Fruit fly (Drosophila melanogaster) whole organism, embryonic: Measurements from ENCODE around the gene Nf-YC.

ENCODE experiments used
- ATbp ChIP-seq: fragments of 200-800 bp; sonication (Bioruptor generic); optimal IDR thresholded peaks from 2 replicates; lab custom pipeline; 2017; ENCODE audit warnings: missing biosample characterization, mild to moderate bottlenecking, missing genetic modification characterization, missing genetic modification reagents
- Ada2b ChIP-seq: fragments of 200-800 bp; sonication (Bioruptor generic); IDR thresholded peaks from 2 replicates; pipeline ENCODE4 v1.3.6; 2022; ENCODE audit warnings: missing biosample characterization, missing genetic modification characterization
- Bdp1 ChIP-seq: fragments of 200-800 bp; sonication (Bioruptor generic); optimal IDR thresholded peaks from 3 replicates; lab custom pipeline; 2016; ENCODE audit warnings: missing biosample characterization, missing genetic modification characterization
- C15 ChIP-seq: fragments of 200-800 bp; sonication (Bioruptor generic); IDR thresholded peaks from 3 replicates; pipeline ENCODE4 v1.3.6; 2022; ENCODE audit warnings: missing biosample characterization, missing genetic modification characterization
- CG10654 ChIP-seq: fragments of 200-800 bp; sonication (Bioruptor generic); optimal IDR thresholded peaks from 2 replicates; lab custom pipeline; 2016; ENCODE audit warnings: missing biosample characterization, missing genetic modification characterization
- CG11085 ChIP-seq: fragments of 200-800 bp; sonication (Bioruptor generic); IDR thresholded peaks from 2 replicates; pipeline ENCODE4 v1.3.6; 2022; ENCODE audit warnings: missing biosample characterization, missing genetic modification characterization
- CG11696 ChIP-seq: fragments of 200-800 bp; sonication (Bioruptor generic); IDR thresholded peaks from 2 replicates; pipeline ENCODE4 v1.3.6; 2022; ENCODE audit warnings: missing biosample characterization, missing genetic modification characterization
- CG13624 ChIP-seq: fragments of 200-800 bp; sonication (Bioruptor generic); optimal IDR thresholded peaks from 2 replicates; lab custom pipeline; 2016; ENCODE audit warnings: missing biosample characterization, missing genetic modification characterization
- CG13894 ChIP-seq: fragments of 200-800 bp; sonication (Bioruptor generic); optimal IDR thresholded peaks from 3 replicates; lab custom pipeline; 2018; ENCODE audit warnings: missing biosample characterization, mild to moderate bottlenecking, missing genetic modification characterization, moderate library complexity
- CG14667 ChIP-seq: fragments of 200-800 bp; sonication (Bioruptor generic); IDR thresholded peaks from 2 replicates; pipeline ENCODE4 v1.3.6; 2022; ENCODE audit warnings: missing biosample characterization, missing genetic modification characterization
- CG14710 ChIP-seq: fragments of 200-800 bp; sonication (Bioruptor generic); optimal IDR thresholded peaks from 3 replicates; lab custom pipeline; 2019; ENCODE audit warnings: missing biosample characterization, mild to moderate bottlenecking, missing genetic modification characterization, moderate library complexity
- CG15696 ChIP-seq: fragments of 200-800 bp; sonication (Bioruptor generic); optimal IDR thresholded peaks from 2 replicates; lab custom pipeline; 2019; ENCODE audit warnings: missing biosample characterization, mild to moderate bottlenecking, missing genetic modification characterization, moderate library complexity
- CG1602 ChIP-seq: fragments of 200-800 bp; sonication (Bioruptor generic); optimal IDR thresholded peaks from 3 replicates; lab custom pipeline; 2016; ENCODE audit warnings: missing biosample characterization, missing genetic modification characterization
- CG1647 ChIP-seq: fragments of 200-800 bp; sonication (Bioruptor generic); optimal IDR thresholded peaks from 3 replicates; lab custom pipeline; 2016; ENCODE audit warnings: missing biosample characterization, missing genetic modification characterization
- CG17186 ChIP-seq: fragments of 200-800 bp; sonication (Bioruptor generic); optimal IDR thresholded peaks from 3 replicates; lab custom pipeline; 2017; ENCODE audit warnings: missing biosample characterization, missing genetic modification reagents, missing genetic modification characterization
- CG17802 ChIP-seq: fragments of 200-800 bp; sonication (Bioruptor generic); optimal IDR thresholded peaks from 2 replicates; lab custom pipeline; 2018; ENCODE audit warnings: missing biosample characterization, mild to moderate bottlenecking, missing genetic modification characterization, moderate library complexity
- CG2202 ChIP-seq: fragments of 200-800 bp; sonication (Bioruptor generic); optimal IDR thresholded peaks from 2 replicates; lab custom pipeline; 2018; ENCODE audit warnings: missing biosample characterization, mild to moderate bottlenecking, missing genetic modification characterization
- CG6813 ChIP-seq: fragments of 200-800 bp; sonication (Bioruptor generic); optimal IDR thresholded peaks from 2 replicates; lab custom pipeline; 2017; ENCODE audit warnings: missing biosample characterization, missing genetic modification characterization, mild to moderate bottlenecking, moderate library complexity, missing genetic modification reagents
- CG6854 ChIP-seq: fragments of 200-800 bp; sonication (Bioruptor generic); optimal IDR thresholded peaks from 3 replicates; lab custom pipeline; 2017; ENCODE audit warnings: missing biosample characterization, mild to moderate bottlenecking, missing genetic modification characterization
- CG7839 ChIP-seq: fragments of 200-800 bp; sonication (Bioruptor generic); optimal IDR thresholded peaks from 3 replicates; lab custom pipeline; 2018; ENCODE audit warnings: missing biosample characterization, mild to moderate bottlenecking, missing genetic modification characterization, moderate library complexity
- CG8359 ChIP-seq: fragments of 200-800 bp; sonication (Bioruptor generic); optimal IDR thresholded peaks from 2 replicates; lab custom pipeline; 2017; ENCODE audit warnings: missing biosample characterization, mild to moderate bottlenecking, missing genetic modification characterization, borderline replicate concordance
- CG9215 ChIP-seq: fragments of 200-800 bp; sonication (Bioruptor generic); IDR thresholded peaks from 2 replicates; pipeline ENCODE4 v1.3.6; 2022; ENCODE audit warnings: missing biosample characterization, missing genetic modification characterization
- CG9437 ChIP-seq: fragments of 200-800 bp; sonication (Bioruptor generic); optimal IDR thresholded peaks from 2 replicates; lab custom pipeline; 2018; ENCODE audit warnings: missing biosample characterization, mild to moderate bottlenecking, missing genetic modification characterization
- CG9797 ChIP-seq: fragments of 200-800 bp; sonication (Bioruptor generic); optimal IDR thresholded peaks from 3 replicates; lab custom pipeline; 2018; ENCODE audit warnings: missing biosample characterization, mild to moderate bottlenecking, missing genetic modification characterization
- D19A ChIP-seq: fragments of 200-800 bp; optimal IDR thresholded peaks from 3 replicates; lab custom pipeline; 2019; ENCODE audit warnings: missing biosample characterization, mild to moderate bottlenecking, missing genetic modification characterization, moderate library complexity
- E2f2 ChIP-seq: fragments of 200-800 bp; sonication (Bioruptor generic); IDR thresholded peaks from 2 replicates; pipeline ENCODE4 v1.3.6; 2022; ENCODE audit warnings: missing biosample characterization, missing genetic modification characterization
- Eip74EF ChIP-seq, 2 experiments: fragments of 200-800 bp in 1 of 2; fragments of >200 bp in 1 of 2; sonication (Bioruptor generic) in 1 of 2; optimal IDR thresholded peaks; 2 replicates each; lab custom pipeline; 2017 to 2019; ENCODE audit warnings: missing biosample characterization in 2 of 2, missing genetic modification characterization in 2 of 2, mild to moderate bottlenecking in 1 of 2, moderate library complexity in 1 of 2
- Med ChIP-seq: fragments of 200-800 bp; sonication (Bioruptor generic); peaks from one replicate; lab custom pipeline; 2016; ENCODE audit warnings: missing biosample characterization, missing genetic modification characterization, mild to moderate bottlenecking, inconsistent platforms, moderate library complexity
- Mes4 ChIP-seq: fragments of 200-800 bp; sonication (Bioruptor generic); optimal IDR thresholded peaks from 2 replicates; lab custom pipeline; 2016; ENCODE audit warnings: missing biosample characterization, missing genetic modification characterization
- Scr ChIP-seq: fragments of 200-800 bp; sonication (Bioruptor generic); IDR thresholded peaks from 2 replicates; pipeline ENCODE4 v1.3.6; 2022; ENCODE audit warnings: missing biosample characterization, missing genetic modification characterization; ENCODE audit not compliant: partially characterized antibody
- abd-A ChIP-seq: fragments of 200-800 bp; sonication (Bioruptor generic); optimal IDR thresholded peaks from 3 replicates; lab custom pipeline; 2019; ENCODE audit warnings: missing biosample characterization, mild to moderate bottlenecking, missing genetic modification characterization, moderate library complexity
- br ChIP-seq: fragments of >200 bp; optimal IDR thresholded peaks from 2 replicates; lab custom pipeline; 2017
- bsh ChIP-seq, 2 experiments: fragments of 200-800 bp; sonication (Bioruptor generic); optimal IDR thresholded peaks; 2 replicates each; lab custom pipeline; 2017 to 2018; ENCODE audit warnings: mild to moderate bottlenecking in 2 of 2, missing biosample characterization in 2 of 2, missing genetic modification characterization in 2 of 2, moderate library complexity in 1 of 2
- btn ChIP-seq: fragments of 200-800 bp; sonication (Bioruptor generic); optimal IDR thresholded peaks from 2 replicates; lab custom pipeline; 2016; ENCODE audit warnings: missing biosample characterization, missing genetic modification characterization
- disco-r ChIP-seq: fragments of 200-800 bp; sonication (Bioruptor generic); optimal IDR thresholded peaks from 2 replicates; lab custom pipeline; 2016; ENCODE audit warnings: missing biosample characterization, missing genetic modification characterization
- en ChIP-seq: fragments of 200-800 bp; sonication (Bioruptor generic); optimal IDR thresholded peaks from 2 replicates; lab custom pipeline; 2016; ENCODE audit warnings: missing biosample characterization, missing genetic modification characterization
- fd3F ChIP-seq: fragments of 200-800 bp; sonication (Bioruptor generic); optimal IDR thresholded peaks from 2 replicates; lab custom pipeline; 2018; ENCODE audit warnings: missing biosample characterization, mild to moderate bottlenecking, missing genetic modification characterization, moderate library complexity
- gfzf ChIP-seq: fragments of 200-800 bp; sonication (Bioruptor generic); optimal IDR thresholded peaks from 2 replicates; lab custom pipeline; 2016; ENCODE audit warnings: missing biosample characterization, mild to moderate bottlenecking, missing genetic modification characterization, moderate library complexity
- kni ChIP-seq: fragments of 200-800 bp; sonication (Bioruptor generic); optimal IDR thresholded peaks from 3 replicates; lab custom pipeline; 2017; ENCODE audit warnings: mild to moderate bottlenecking, missing biosample characterization, missing genetic modification reagents, missing genetic modification characterization
- lov ChIP-seq, 2 experiments: fragments of 200-800 bp in 1 of 2; fragments of >200 bp in 1 of 2; sonication (Bioruptor generic) in 1 of 2; IDR thresholded peaks in 1 of 2; optimal IDR thresholded peaks in 1 of 2; 2 replicates in 1 of 2; 3 replicates in 1 of 2; pipeline versions ENCODE4 v1.3.6 to Lab custom; 2017 to 2022; ENCODE audit warnings: missing biosample characterization in 1 of 2, missing genetic modification characterization in 1 of 2
- p53 ChIP-seq: fragments of 200-800 bp; sonication (Bioruptor generic); optimal IDR thresholded peaks from 2 replicates; lab custom pipeline; 2016; ENCODE audit warnings: missing biosample characterization, missing genetic modification characterization
- pzg ChIP-seq: fragments of 200-800 bp; sonication (Bioruptor generic); optimal IDR thresholded peaks from 3 replicates; lab custom pipeline; 2018; ENCODE audit warnings: missing biosample characterization, mild to moderate bottlenecking, missing genetic modification characterization, moderate library complexity
- ranshi ChIP-seq: fragments of 200-800 bp; sonication (Bioruptor generic); IDR thresholded peaks from 2 replicates; pipeline ENCODE4 v1.3.6; 2022; ENCODE audit warnings: missing biosample characterization, missing genetic modification characterization
- rib ChIP-seq: fragments of 200-800 bp; sonication (Bioruptor generic); IDR thresholded peaks from 2 replicates; pipeline ENCODE4 v1.3.6; 2022; ENCODE audit warnings: missing biosample characterization, missing genetic modification characterization
- run ChIP-seq: fragments of 200-800 bp; sonication (Bioruptor generic); optimal IDR thresholded peaks from 3 replicates; lab custom pipeline; 2018; ENCODE audit warnings: missing biosample characterization, mild to moderate bottlenecking, missing genetic modification characterization
- scrt ChIP-seq: fragments of 200-800 bp; sonication (Bioruptor generic); optimal IDR thresholded peaks from 2 replicates; lab custom pipeline; 2018; ENCODE audit warnings: missing biosample characterization, mild to moderate bottlenecking, missing genetic modification characterization, moderate library complexity
- tio ChIP-seq: fragments of 200-800 bp; sonication (Bioruptor generic); optimal IDR thresholded peaks from 2 replicates; lab custom pipeline; 2017; ENCODE audit warnings: missing biosample characterization, missing genetic modification characterization, inconsistent platforms

The Nf-YC gene

DNA sequence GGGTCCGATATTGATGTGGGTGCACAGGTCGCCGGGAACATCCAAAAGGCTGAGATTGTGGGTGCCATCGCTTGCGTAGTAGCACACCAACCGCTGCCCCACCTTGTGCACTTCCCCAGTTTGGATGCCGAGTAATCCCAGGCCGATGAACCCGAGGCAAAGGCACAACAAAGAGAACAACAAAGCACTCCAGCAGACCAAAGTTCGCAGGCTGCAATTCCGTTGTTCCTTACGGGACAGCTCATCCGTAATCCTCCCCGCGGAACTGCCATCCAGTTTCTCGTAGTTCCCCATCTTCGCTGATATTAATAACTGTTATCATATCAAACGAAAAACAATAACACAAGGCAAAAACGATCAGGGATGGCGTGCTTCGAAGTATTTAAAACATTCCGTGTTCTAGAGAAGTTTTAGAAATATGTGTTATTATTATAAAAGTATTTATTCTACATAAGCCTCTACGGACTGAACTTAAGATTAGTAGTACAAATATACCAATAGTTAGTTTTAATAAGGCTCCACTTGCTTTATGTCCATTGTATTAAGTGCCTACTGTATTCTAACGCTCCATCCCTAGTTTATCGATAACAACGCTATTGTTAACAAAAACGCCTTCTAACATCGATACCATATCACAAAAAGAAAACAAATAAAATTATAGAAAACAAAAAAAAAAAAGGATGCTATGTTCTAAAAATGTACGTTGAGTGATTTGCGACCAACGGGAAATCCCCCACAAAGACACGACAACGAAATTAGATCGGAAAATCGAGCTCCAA is 28.6 kb upstream of the Nf-YC start, which contains the start of the genes Cht11 and CG4558 (continued):
- TF ChIP-seq tio (GFP tag; lab: Kevin White, UChicago) (peak; percentile 76), CG14667 (GFP tag; lab: Robert Waterston, UW) (peak; percentile 67; the same call in 1 of the 2 replicates), CG9797 (peak; percentile 10), btn (no peak), disco-r (GFP tag; lab: Kevin White, UChicago) (no peak), CG13894 (tag; lab: Kevin White, UChicago) (peak; percentile 82), gfzf (peak; percentile 22), CG9437 (GFP tag; lab: Kevin White, UChicago) (peak; percentile 73), CG17186 (GFP tag; lab: Kevin White, UChicago) (no peak), CG2202 (tag; lab: Kevin White, UChicago) (peak; percentile 53), CG11696 (GFP tag; lab: Robert Waterston, UW) (peak; percentile 41; the same call in 1 of the 2 replicates), kni (GFP tag; lab: Kevin White, UChicago) (peak; percentile 12), lov (optimal IDR thresholded peaks at IDR 0.05; lab: Kevin White, UChicago) (no peak), lov (GFP tag; IDR thresholded peaks at IDR 0.05; lab: Robert Waterston, UW) (0 out of 3 replicates have a peak, but pooled peaks have one; percentile 51), C15 (GFP tag; lab: Robert Waterston, UW) (peak; percentile 76; the same call in 1 of the 3 replicates), CG6813 (peak; percentile 56), CG14710 (peak; percentile 80), br (lab: Kevin White, UChicago) (no peak), Eip74EF (GFP tag; optimal IDR thresholded peaks at IDR 0.05; lab: Kevin White, UChicago) (peak in 1 of 2 experiments; percentile 56), Bdp1 (GFP tag; lab: Kevin White, UChicago) (peak; percentile 31), ranshi (GFP tag; lab: Robert Waterston, UW) (peak; percentile 84), en (GFP tag; lab: Kevin White, UChicago) (no peak), CG8359 (GFP tag; lab: Kevin White, UChicago) (no peak), fd3F (GFP tag; lab: Kevin White, UChicago) (peak; percentile 79), E2f2 (GFP tag; lab: Robert Waterston, UW) (peak; percentile 64), CG10654 (GFP tag; lab: Kevin White, UChicago) (peak; percentile 77), Ada2b (GFP tag; lab: Robert Waterston, UW) (peak; percentile 77)

DNA sequence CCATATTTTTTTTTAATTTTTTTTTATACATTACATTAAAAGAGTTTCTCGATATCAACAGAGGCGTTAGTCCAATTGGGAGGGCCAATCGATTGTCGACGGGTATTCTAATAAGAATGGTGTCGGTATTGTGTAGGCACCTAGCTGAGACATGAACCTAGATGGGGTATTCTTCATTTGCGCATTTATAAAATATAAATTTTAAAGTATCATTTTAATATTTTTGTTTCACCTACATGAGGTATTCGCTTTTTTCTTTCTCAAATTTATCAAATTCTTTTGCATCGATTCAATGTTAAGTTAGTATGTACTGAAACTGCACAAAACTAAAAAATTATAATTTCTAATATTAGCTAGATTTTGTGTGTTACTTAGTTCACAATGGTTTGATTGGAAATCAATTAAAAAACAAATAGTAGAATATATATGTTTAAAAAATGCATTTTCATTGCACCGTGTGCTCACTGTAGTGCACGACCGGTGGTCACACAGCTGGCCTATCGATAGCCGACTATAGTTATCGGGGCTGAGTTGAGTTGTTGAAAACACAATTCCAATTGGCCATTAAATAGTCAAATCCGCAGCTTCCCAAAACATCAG is 23.2 kb upstream of the Nf-YC start, which contains the start of the genes CG14435 and Tmf:
TSS of gene CG14435 (minus strand) at position 81 of the 600 bp plus-strand sequence.
TSS of gene Tmf (plus strand) at position 501 of the 600 bp plus-strand sequence.
- TF ChIP-seq CG17802 (tag; lab: Kevin White, UChicago) (peak; percentile 58), CG15696 (tag; lab: Kevin White, UChicago) (peak; percentile 86), ATbp (GFP tag; lab: Kevin White, UChicago) (peak; percentile 49), CG9215 (peak; percentile 91), CG7839 (tag; lab: Kevin White, UChicago) (peak; percentile 88), run (tag; lab: Kevin White, UChicago) (no peak), Scr (peak; percentile 64), CG13624 (peak; percentile 52), p53 (GFP tag; lab: Kevin White, UChicago) (no peak), Med (GFP tag; lab: Kevin White, UChicago) (peak; percentile 86), bsh (GFP tag; optimal IDR thresholded peaks at IDR 0.05; lab: Kevin White, UChicago) (peak in 1 of 2 experiments; percentile 79), D19A (tag; lab: Kevin White, UChicago) (peak; percentile 74), Eip74EF (GFP tag; optimal IDR thresholded peaks at IDR 0.05; lab: Kevin White, UChicago) (peak in 1 of 2 experiments; percentile 57), rib (GFP tag; lab: Robert Waterston, UW) (peak; percentile 72), CG11085 (GFP tag; lab: Robert Waterston, UW) (peak; percentile 78), CG6854 (GFP tag; lab: Kevin White, UChicago) (peak; percentile 43), Mes4 (GFP tag; lab: Kevin White, UChicago) (peak; percentile 33), CG1647 (GFP tag; lab: Kevin White, UChicago) (peak; percentile 35), abd-A (no peak), pzg (peak; percentile 46), CG1602 (GFP tag; lab: Kevin White, UChicago) (peak; percentile 85), scrt (GFP tag; lab: Kevin White, UChicago) (peak; percentile 24)
